Worm (Caenorhabditis elegans): ENCODE measurements around the gene str-90.

ce11 chrV:8145329-8145728 lies 42.3 kb downstream of the str-90 start, which contains the start of gene D1014.13:
- TF ChIP-seq flt-1 (GFP tag; IDR thresholded peaks at IDR 0.05), result no peak
- no peak for TF ChIP-seq cog-1 (tag; optimal IDR thresholded peaks at IDR 0.05)
- TF ChIP-seq ztf-29 (GFP tag; IDR thresholded peaks at IDR 0.05), result no peak
- no peak for TF ChIP-seq tab-1 (GFP tag; IDR thresholded peaks at IDR 0.05)
- TF ChIP-seq ref-1 (GFP tag; conservative IDR thresholded peaks at IDR 0.05), result no peak
